Worm (Caenorhabditis elegans) whole organism, L3 larva: ENCODE measurements around the gene C40H5.2.

ENCODE experiments used
- ZK546.5 ChIP-seq: sonication (generic microtip); optimal IDR thresholded peaks from 2 replicates; lab custom pipeline; 2017; ENCODE audit warnings: missing biosample characterization, missing genetic modification characterization
- ceh-28 ChIP-seq: fragments of 150-350 bp; optimal IDR thresholded peaks from 2 replicates; lab custom pipeline; 2014; ENCODE audit warnings: missing biosample characterization, missing genetic modification reagents, missing genetic modification characterization
- egl-27 ChIP-seq: sonication (generic microtip); optimal IDR thresholded peaks from 4 replicates; lab custom pipeline; 2017; ENCODE audit warnings: missing biosample characterization, missing genetic modification reagents, missing genetic modification characterization
- egl-5 ChIP-seq: fragments of 150-350 bp; optimal IDR thresholded peaks from 2 replicates; lab custom pipeline; 2017; ENCODE audit warnings: missing biosample characterization, missing genetic modification reagents, missing genetic modification characterization, inconsistent platforms
- elt-1 ChIP-seq: fragments of 150-350 bp; optimal IDR thresholded peaks from 2 replicates; lab custom pipeline; 2014; ENCODE audit warnings: missing biosample characterization, missing genetic modification characterization
- elt-2 ChIP-seq: sonication (generic microtip); optimal IDR thresholded peaks from 2 replicates; lab custom pipeline; 2016; ENCODE audit warnings: missing genetic modification reagents, mild to moderate bottlenecking, missing genetic modification characterization, missing compliant biosample characterization
- eor-1 ChIP-seq, 2 experiments: fragments of 150-350 bp; optimal IDR thresholded peaks; 2 replicates each; lab custom pipeline; 2014 to 2018; ENCODE audit warnings: missing biosample characterization in 2 of 2, missing genetic modification characterization in 2 of 2
- fkh-10 ChIP-seq: sonication (generic microtip); optimal IDR thresholded peaks from 2 replicates; lab custom pipeline; 2017; ENCODE audit warnings: missing biosample characterization, missing genetic modification reagents, missing genetic modification characterization
- fkh-2 ChIP-seq: fragments of 150-350 bp; optimal IDR thresholded peaks from 2 replicates; lab custom pipeline; 2014; ENCODE audit warnings: missing biosample characterization, missing genetic modification reagents, missing genetic modification characterization
- hmg-11 ChIP-seq: sonication (generic microtip); optimal IDR thresholded peaks from 2 replicates; lab custom pipeline; 2016; ENCODE audit warnings: missing genetic modification characterization, missing compliant biosample characterization
- jun-1 ChIP-seq: fragments of 150-350 bp; optimal IDR thresholded peaks from 2 replicates; lab custom pipeline; 2014; ENCODE audit warnings: missing biosample characterization, missing genetic modification reagents, missing genetic modification characterization
- lin-15B ChIP-seq: fragments of 150-350 bp; optimal IDR thresholded peaks from 2 replicates; lab custom pipeline; 2014; ENCODE audit warnings: missing biosample characterization, missing genetic modification characterization
- lin-39 ChIP-seq: fragments of 150-350 bp; optimal IDR thresholded peaks from 2 replicates; lab custom pipeline; 2018; ENCODE audit warnings: missing biosample characterization, missing genetic modification reagents, missing genetic modification characterization
- mml-1 ChIP-seq: fragments of 150-350 bp; sonication (generic microtip); optimal IDR thresholded peaks from 3 replicates; lab custom pipeline; 2014; ENCODE audit warnings: missing biosample characterization, missing genetic modification characterization
- nfya-1 ChIP-seq: sonication (generic microtip); optimal IDR thresholded peaks from 2 replicates; lab custom pipeline; 2017; ENCODE audit warnings: missing genetic modification characterization, mild to moderate bottlenecking, missing compliant biosample characterization, antibody characterized with exemption, moderate library complexity; ENCODE audit not compliant: insufficient read depth
- nhr-12 ChIP-seq: fragments of 150-350 bp; optimal IDR thresholded peaks from 2 replicates; lab custom pipeline; 2014; ENCODE audit warnings: missing biosample characterization, missing genetic modification characterization
- nhr-23 ChIP-seq: fragments of 150-350 bp; optimal IDR thresholded peaks from 2 replicates; lab custom pipeline; 2014; ENCODE audit warnings: missing biosample characterization, missing genetic modification reagents, missing genetic modification characterization
- nhr-25 ChIP-seq: sonication (generic microtip); optimal IDR thresholded peaks from 2 replicates; lab custom pipeline; 2017; ENCODE audit warnings: missing biosample characterization, missing genetic modification characterization
- nhr-43 ChIP-seq: sonication (generic microtip); optimal IDR thresholded peaks from 2 replicates; lab custom pipeline; 2016; ENCODE audit warnings: mild to moderate bottlenecking, missing genetic modification characterization, missing compliant biosample characterization; ENCODE audit not compliant: poor library complexity, severe bottlenecking
- nhr-67 ChIP-seq: fragments of 150-350 bp; optimal IDR thresholded peaks from 2 replicates; lab custom pipeline; 2014; ENCODE audit warnings: missing biosample characterization, missing genetic modification characterization
- nhr-77 ChIP-seq: fragments of 150-350 bp; optimal IDR thresholded peaks from 2 replicates; lab custom pipeline; 2014; ENCODE audit warnings: missing biosample characterization, missing genetic modification characterization
- pqm-1 ChIP-seq: fragments of 150-350 bp; optimal IDR thresholded peaks from 2 replicates; lab custom pipeline; 2017; ENCODE audit warnings: missing biosample characterization, missing genetic modification characterization, inconsistent platforms
- sea-2 ChIP-seq: fragments of 150-350 bp; sonication (generic microtip); optimal IDR thresholded peaks from 4 replicates; lab custom pipeline; 2014; ENCODE audit warnings: missing biosample characterization, missing genetic modification reagents, missing genetic modification characterization
- skn-1 ChIP-seq: fragments of 150-350 bp; optimal IDR thresholded peaks from 2 replicates; lab custom pipeline; 2014; ENCODE audit warnings: missing biosample characterization, missing genetic modification characterization
- unc-39 ChIP-seq: sonication (generic microtip); optimal IDR thresholded peaks from 4 replicates; lab custom pipeline; 2017; ENCODE audit warnings: missing biosample characterization, missing genetic modification characterization
- ztf-11 ChIP-seq: fragments of 150-350 bp; optimal IDR thresholded peaks from 2 replicates; lab custom pipeline; 2014; ENCODE audit warnings: missing biosample characterization, missing genetic modification characterization

C40H5.2 gene

DNA sequence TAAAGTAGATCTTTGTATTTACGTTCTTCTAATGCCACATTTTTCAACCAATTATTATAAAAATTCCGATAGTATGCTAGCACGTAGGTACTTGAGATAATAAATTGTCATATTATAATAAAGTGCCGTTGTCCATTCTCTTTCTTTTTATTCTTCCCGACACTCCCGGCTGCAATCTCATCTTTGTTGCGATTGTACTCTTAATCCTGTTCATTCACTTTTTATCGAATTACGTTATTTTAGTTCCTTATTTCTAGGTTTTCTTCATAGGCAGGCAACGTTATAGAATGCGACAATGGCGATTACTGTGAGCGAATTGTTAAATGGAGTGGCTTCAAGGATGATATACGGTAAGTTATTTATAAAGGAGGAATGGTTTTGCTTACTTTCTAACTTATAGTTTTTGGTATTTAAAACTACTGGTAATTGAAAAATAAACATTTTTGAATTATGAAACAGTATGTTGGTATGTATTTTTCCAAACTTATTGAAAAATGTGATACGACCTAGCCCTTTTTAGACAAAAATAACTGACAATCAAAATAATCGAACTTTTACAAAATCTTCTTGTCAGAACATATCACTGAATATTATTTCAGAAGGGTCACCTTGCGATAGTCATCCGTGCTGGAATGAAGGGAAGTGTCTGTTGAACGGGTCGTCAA is at the start of gene C40H5.2:
Gene C40H5.2 (plus strand): TSS at position 256 of the 665 bp plus-strand sequence.
- TF ChIP-seq egl-5 (no peak), nhr-25 (tag; lab: Kevin White, UChicago) (no peak), mml-1 (tag; lab: Kevin White, UChicago) (no peak), nhr-23 (tag; lab: Kevin White, UChicago) (no peak), fkh-10 (GFP tag; lab: Kevin White, UChicago) (peak; percentile 54), fkh-2 (tag; lab: Kevin White, UChicago) (no peak), eor-1 (tag; optimal IDR thresholded peaks at IDR 0.05; lab: Kevin White, UChicago) (no peak)

ce11 chrX:11696696-11697095 is 49.2 kb upstream of the C40H5.2 start, which contains the start of gene C44C10.12:
Gene C44C10.12 (plus strand): TSS chrX:11696996.
- TF ChIP-seq fkh-2 (tag; lab: Kevin White, UChicago) (no peak), nhr-77 (tag; lab: Kevin White, UChicago) (no peak)

DNA sequence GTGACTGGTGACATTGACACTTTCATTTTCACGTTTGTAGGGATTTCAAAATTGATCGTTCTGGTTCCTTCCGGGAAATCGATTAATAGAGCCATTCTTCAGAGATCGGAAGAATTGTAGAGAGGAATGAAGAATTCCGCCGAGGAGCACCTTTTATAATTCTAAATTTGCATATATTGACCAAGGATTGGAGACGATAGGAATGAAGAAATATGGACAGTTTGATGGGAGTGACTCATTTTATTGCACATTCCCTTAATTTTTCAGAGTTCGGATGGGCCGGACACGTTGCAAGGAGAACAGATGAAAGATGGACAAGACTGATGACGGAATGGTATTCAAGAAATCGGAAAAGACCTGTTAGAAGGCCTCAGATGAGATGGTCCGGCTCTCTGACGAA is 45.6 kb upstream of the C40H5.2 start, which contains the start of gene C44C10.15:
Gene C44C10.15 (minus strand): TSS at position 101 of the 400 bp plus-strand sequence.
- TF ChIP-seq nhr-12 (no peak), fkh-10 (GFP tag; lab: Kevin White, UChicago) (no peak), skn-1 (tag; lab: Kevin White, UChicago) (no peak), egl-27 (tag; lab: Kevin White, UChicago) (no peak), pqm-1 (tag; lab: Kevin White, UChicago) (no peak), nhr-67 (tag; lab: Kevin White, UChicago) (no peak), jun-1 (tag; lab: Kevin White, UChicago) (no peak)

ce11 chrX:11702236-11702635 is 43.6 kb upstream of the C40H5.2 start, which contains the start of gene C44C10.3:
Gene C44C10.3 (plus strand): TSS chrX:11702536.
- TF ChIP-seq eor-1 (tag; optimal IDR thresholded peaks at IDR 0.05; lab: Kevin White, UChicago), result no peak
- TF ChIP-seq nhr-67 (tag; lab: Kevin White, UChicago), result no peak
- TF ChIP-seq unc-39 (tag; lab: Kevin White, UChicago), result no peak
- no peak for TF ChIP-seq lin-15B (tag; lab: Kevin White, UChicago)
- TF ChIP-seq skn-1 (tag; lab: Kevin White, UChicago), result no peak
- no peak for TF ChIP-seq nhr-25 (tag; lab: Kevin White, UChicago)
- TF ChIP-seq sea-2, result no peak
- TF ChIP-seq ZK546.5 (tag; lab: Kevin White, UChicago), result no peak
- no peak for TF ChIP-seq nhr-43 (tag; lab: Kevin White, UChicago)
- TF ChIP-seq ceh-28, result no peak
- TF ChIP-seq, all 47 proteins: peak for 0

- TF ChIP-seq nfya-1 (peak; percentile 65), lin-39 (tag; lab: Kevin White, UChicago) (peak; percentile 39), egl-27 (tag; lab: Kevin White, UChicago) (peak; percentile 17), pqm-1 (tag; lab: Kevin White, UChicago) (peak; percentile 87), jun-1 (tag; lab: Kevin White, UChicago) (peak; percentile 58), hmg-11 (tag; lab: Kevin White, UChicago) (peak; percentile 15), nhr-43 (tag; lab: Kevin White, UChicago) (no peak), nhr-25 (tag; lab: Kevin White, UChicago) (peak; percentile 49), nhr-23 (tag; lab: Kevin White, UChicago) (peak; percentile 33), fkh-10 (GFP tag; lab: Kevin White, UChicago) (no peak), elt-2 (tag; lab: Kevin White, UChicago) (peak; percentile 81), ztf-11 (no peak), elt-1 (no peak)
Observed at ce11 chrX:11710229-11710628, 35.6 kb upstream of the C40H5.2 start, which contains the start of gene C44C10.11. Gene C44C10.11 (minus strand): TSS chrX:11710343.

DNA sequence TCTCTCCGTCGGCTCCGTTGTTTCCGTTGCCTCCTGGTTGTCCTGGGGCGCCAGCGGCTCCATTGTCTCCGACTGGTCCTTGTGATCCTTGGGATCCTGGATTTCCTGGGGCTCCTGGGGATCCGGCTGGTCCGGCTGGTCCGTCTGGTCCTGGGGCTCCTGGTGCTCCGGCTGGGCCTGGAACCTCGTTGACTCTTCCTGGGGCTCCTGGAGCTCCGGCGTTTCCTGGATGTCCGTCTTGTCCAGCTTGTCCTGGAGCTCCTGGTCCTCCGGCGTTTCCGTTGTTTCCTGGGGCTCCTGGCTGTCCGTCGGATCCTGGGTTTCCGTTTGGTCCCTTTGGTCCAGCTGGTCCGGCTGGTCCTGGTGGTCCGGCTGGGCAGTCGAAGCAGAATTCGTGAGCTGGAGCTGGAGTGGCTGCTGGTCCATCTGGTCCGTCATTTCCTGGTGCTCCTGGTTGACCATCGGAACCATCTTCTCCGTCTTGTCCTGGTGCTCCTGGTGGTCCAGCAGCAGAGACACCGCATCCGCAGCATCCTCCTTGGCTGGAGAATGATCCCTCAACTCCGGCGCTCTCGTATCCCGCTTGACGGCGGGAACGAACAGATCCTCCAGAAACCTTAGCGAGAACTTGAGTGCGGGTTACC is 34.3 kb upstream of the C40H5.2 start:
- no peak for TF ChIP-seq fkh-2 (tag; lab: Kevin White, UChicago)
- TF ChIP-seq nfya-1, result no peak
